ENCODE assay signal across 1 fruit fly cellular context in genomic region chrX:13616417-13617050, dm6.
TF ChIP-seq lines count a peak whose summit lies in the region.

TSS of gene tth (minus strand) at chrX:13616586.
TSS of gene Tango2 (plus strand) at chrX:13616989.

TF ChIP-seq in whole organism, embryonic, 481 proteins besides CTCF, POLR2A, EP300 and RAD21 (continued from another document and continues in another):
- no peak for TF ChIP-seq prd (optimal IDR thresholded peaks at IDR 0.05; lab: Kevin White, UChicago)
- TF ChIP-seq prd (GFP tag; IDR thresholded peaks at IDR 0.05; lab: Robert Waterston, UW): peak; percentile 71
- peak; percentile 27 for TF ChIP-seq ATbp (GFP tag; optimal IDR thresholded peaks at IDR 0.05; lab: Kevin White, UChicago)
- peak in 1 of 3 experiments; percentile 49 for TF ChIP-seq lola (GFP tag; optimal IDR thresholded peaks at IDR 0.05; lab: Kevin White, UChicago)
- 0 out of 2 replicates have a peak, but pooled peaks have one; percentile 26 for TF ChIP-seq Nf-YA (GFP tag; IDR thresholded peaks at IDR 0.05; lab: Robert Waterston, UW)
- TF ChIP-seq CG18476 (GFP tag; optimal IDR thresholded peaks at IDR 0.05; lab: Kevin White, UChicago): peak; percentile 60
- no peak for TF ChIP-seq CG33213 (GFP tag; optimal IDR thresholded peaks at IDR 0.05; lab: Kevin White, UChicago)
- TF ChIP-seq twi (tag; optimal IDR thresholded peaks at IDR 0.05; lab: Kevin White, UChicago): peak; percentile 50
- peak; percentile 77 for TF ChIP-seq CG4404 (GFP tag; IDR thresholded peaks at IDR 0.05; lab: Robert Waterston, UW)
- TF ChIP-seq Ada2b (GFP tag; IDR thresholded peaks at IDR 0.05; lab: Robert Waterston, UW): peak; percentile 58
- TF ChIP-seq chinmo (GFP tag; IDR thresholded peaks at IDR 0.05; lab: Robert Waterston, UW; ENCODE audit: partially characterized antibody): no peak
- no peak for TF ChIP-seq repo (GFP tag; optimal IDR thresholded peaks at IDR 0.05; lab: Kevin White, UChicago)
- TF ChIP-seq Ets65A (GFP tag; lab: Kevin White, UChicago): peak; percentile 94
- no peak for TF ChIP-seq CG3065 (GFP tag; optimal IDR thresholded peaks at IDR 0.05; lab: Kevin White, UChicago)
- TF ChIP-seq dmrt99B (tag; optimal IDR thresholded peaks at IDR 0.05; lab: Kevin White, UChicago): no peak
- TF ChIP-seq peb (GFP tag; IDR thresholded peaks at IDR 0.05; lab: Robert Waterston, UW): no peak
- TF ChIP-seq sob (GFP tag; IDR thresholded peaks at IDR 0.05; lab: Robert Waterston, UW): peak; percentile 75
- peak; percentile 90 for TF ChIP-seq NFAT (GFP tag; IDR thresholded peaks at IDR 0.05; lab: Robert Waterston, UW)
- peak; percentile 63 for TF ChIP-seq Oaz (GFP tag; IDR thresholded peaks at IDR 0.05; lab: Robert Waterston, UW)
- TF ChIP-seq CG4328 (GFP tag; optimal IDR thresholded peaks at IDR 0.05; lab: Kevin White, UChicago): no peak
- TF ChIP-seq yki (optimal IDR thresholded peaks at IDR 0.05; lab: Kevin White, UChicago): no peak
- no peak for TF ChIP-seq aop (GFP tag; IDR thresholded peaks at IDR 0.05; lab: Robert Waterston, UW)
- peak; percentile 27 for TF ChIP-seq slp2 (GFP tag; optimal IDR thresholded peaks at IDR 0.05; lab: Kevin White, UChicago)
- peak; percentile 31 for TF ChIP-seq CG18764 (GFP tag; optimal IDR thresholded peaks at IDR 0.05; lab: Kevin White, UChicago)
- TF ChIP-seq ind (GFP tag; optimal IDR thresholded peaks at IDR 0.05; lab: Kevin White, UChicago): peak; percentile 63
- no peak for TF ChIP-seq Spps (tag; optimal IDR thresholded peaks at IDR 0.05; lab: Kevin White, UChicago)
- TF ChIP-seq CG14014 (GFP tag; IDR thresholded peaks at IDR 0.05; lab: Robert Waterston, UW): peak; percentile 66
- TF ChIP-seq CG10209 (GFP tag; optimal IDR thresholded peaks at IDR 0.05; lab: Kevin White, UChicago): peak; percentile 59
- TF ChIP-seq Tbp (GFP tag; optimal IDR thresholded peaks at IDR 0.05; lab: Kevin White, UChicago): peak; percentile 47
- peak; percentile 33 for TF ChIP-seq Sry-β (GFP tag; optimal IDR thresholded peaks at IDR 0.05; lab: Kevin White, UChicago)
- TF ChIP-seq NK7.1 (GFP tag; optimal IDR thresholded peaks at IDR 0.05; lab: Kevin White, UChicago): no peak
- peak; percentile 48 for TF ChIP-seq sisA (GFP tag; IDR thresholded peaks at IDR 0.05; lab: Robert Waterston, UW)
- no peak for TF ChIP-seq CG11696 (GFP tag; IDR thresholded peaks at IDR 0.05; lab: Robert Waterston, UW)
- peak; percentile 43 for TF ChIP-seq crc (GFP tag; optimal IDR thresholded peaks at IDR 0.05; lab: Kevin White, UChicago)
- no peak for TF ChIP-seq ro (GFP tag; IDR thresholded peaks at IDR 0.05; lab: Robert Waterston, UW)
- no peak; the same call in 2 of the 3 replicates for TF ChIP-seq z (GFP tag; IDR thresholded peaks at IDR 0.05; lab: Robert Waterston, UW)
- peak; percentile 8 for TF ChIP-seq cato (GFP tag; optimal IDR thresholded peaks at IDR 0.05; lab: Kevin White, UChicago; ENCODE audit: borderline replicate concordance)
- peak; percentile 79 for TF ChIP-seq rib (GFP tag; IDR thresholded peaks at IDR 0.05; lab: Robert Waterston, UW)
- no peak for TF ChIP-seq oc (tag; optimal IDR thresholded peaks at IDR 0.05; lab: Kevin White, UChicago)
- no peak for TF ChIP-seq run (tag; optimal IDR thresholded peaks at IDR 0.05; lab: Kevin White, UChicago)
- TF ChIP-seq HLH3B (GFP tag; IDR thresholded peaks at IDR 0.05; lab: Robert Waterston, UW): peak; percentile 46; the same call in 1 of the 2 replicates
- TF ChIP-seq seq (GFP tag; IDR thresholded peaks at IDR 0.05; lab: Robert Waterston, UW): peak; percentile 50; the same call in 1 of the 2 replicates
- TF ChIP-seq Hey (tag; optimal IDR thresholded peaks at IDR 0.05; lab: Kevin White, UChicago): peak; percentile 46
- TF ChIP-seq fru (optimal IDR thresholded peaks at IDR 0.05; lab: Kevin White, UChicago): no peak
- peak; percentile 67 for TF ChIP-seq E2f1 (GFP tag; IDR thresholded peaks at IDR 0.05; lab: Robert Waterston, UW)
- TF ChIP-seq crol (GFP tag; IDR thresholded peaks at IDR 0.05; lab: Robert Waterston, UW): no peak
- peak; percentile 71 for TF ChIP-seq CG6791 (GFP tag; IDR thresholded peaks at IDR 0.05; lab: Robert Waterston, UW; ENCODE audit: partially characterized antibody)
- peak; percentile 73 for TF ChIP-seq CG34376 (GFP tag; optimal IDR thresholded peaks at IDR 0.05; lab: Kevin White, UChicago)
- TF ChIP-seq ci (GFP tag; IDR thresholded peaks at IDR 0.05; lab: Robert Waterston, UW): peak; percentile 86
- peak; percentile 60 for TF ChIP-seq fu2 (GFP tag; optimal IDR thresholded peaks at IDR 0.05; lab: Kevin White, UChicago)
- peak; percentile 61 for TF ChIP-seq CG10267 (tag; optimal IDR thresholded peaks at IDR 0.05; lab: Kevin White, UChicago)
- TF ChIP-seq CG16815 (GFP tag; optimal IDR thresholded peaks at IDR 0.05; lab: Kevin White, UChicago): peak; percentile 59
- TF ChIP-seq vfl (GFP tag; optimal IDR thresholded peaks at IDR 0.05; lab: Kevin White, UChicago): peak; percentile 70
- TF ChIP-seq Neu2 (GFP tag; optimal IDR thresholded peaks at IDR 0.05; lab: Kevin White, UChicago; ENCODE audit: borderline replicate concordance): no peak
- TF ChIP-seq CG7745 (tag; optimal IDR thresholded peaks at IDR 0.05; lab: Kevin White, UChicago): no peak
- no peak for TF ChIP-seq CG17186 (GFP tag; optimal IDR thresholded peaks at IDR 0.05; lab: Kevin White, UChicago)
- TF ChIP-seq ase (GFP tag; IDR thresholded peaks at IDR 0.05; lab: Robert Waterston, UW): peak; percentile 4; the same call in 1 of the 3 replicates
- TF ChIP-seq HLHmδ (GFP tag; optimal IDR thresholded peaks at IDR 0.05; lab: Kevin White, UChicago): no peak
- peak; percentile 74 for TF ChIP-seq CG12155 (GFP tag; optimal IDR thresholded peaks at IDR 0.05; lab: Kevin White, UChicago)
- peak; percentile 38 for TF ChIP-seq CG3838 (GFP tag; optimal IDR thresholded peaks at IDR 0.05; lab: Kevin White, UChicago)
- peak; percentile 58 for TF ChIP-seq CG30020 (tag; optimal IDR thresholded peaks at IDR 0.05; lab: Kevin White, UChicago)
- peak; percentile 51 for TF ChIP-seq D19A (tag; optimal IDR thresholded peaks at IDR 0.05; lab: Kevin White, UChicago)
- no peak for TF ChIP-seq kni (GFP tag; optimal IDR thresholded peaks at IDR 0.05; lab: Kevin White, UChicago)
- TF ChIP-seq cas (GFP tag; IDR thresholded peaks at IDR 0.05; lab: Robert Waterston, UW): 0 out of 2 replicates have a peak, but pooled peaks have one; percentile 47
- TF ChIP-seq CG7372 (GFP tag; IDR thresholded peaks at IDR 0.05; lab: Robert Waterston, UW): peak; percentile 48; the same call in 1 of the 2 replicates
- no peak for TF ChIP-seq nau (GFP tag; optimal IDR thresholded peaks at IDR 0.05; lab: Kevin White, UChicago)
- peak; percentile 70; the same call in 2 of the 3 replicates for TF ChIP-seq CG11695 (GFP tag; IDR thresholded peaks at IDR 0.05; lab: Robert Waterston, UW)
- peak; percentile 54 for TF ChIP-seq Antp (GFP tag; optimal IDR thresholded peaks at IDR 0.05; lab: Kevin White, UChicago)
- no peak for TF ChIP-seq Ravus (GFP tag; IDR thresholded peaks at IDR 0.05; lab: Robert Waterston, UW)
- TF ChIP-seq CG13123 (GFP tag; optimal IDR thresholded peaks at IDR 0.05; lab: Kevin White, UChicago): peak; percentile 46
- TF ChIP-seq CG6654 (GFP tag; optimal IDR thresholded peaks at IDR 0.05; lab: Kevin White, UChicago): no peak
- 0 out of 2 replicates have a peak, but pooled peaks have one; percentile 33 for TF ChIP-seq dati (GFP tag; IDR thresholded peaks at IDR 0.05; lab: Robert Waterston, UW)
- no peak for TF ChIP-seq CG6813 (GFP tag; optimal IDR thresholded peaks at IDR 0.05; lab: Kevin White, UChicago)
- no peak for TF ChIP-seq da (GFP tag; optimal IDR thresholded peaks at IDR 0.05; lab: Kevin White, UChicago)
- peak; percentile 42; the same call in 1 of the 3 replicates for TF ChIP-seq CG6175 (GFP tag; IDR thresholded peaks at IDR 0.05; lab: Robert Waterston, UW)
- TF ChIP-seq phol (tag; optimal IDR thresholded peaks at IDR 0.05; lab: Kevin White, UChicago): peak; percentile 61
- no peak for TF ChIP-seq CG4730 (GFP tag; IDR thresholded peaks at IDR 0.05; lab: Robert Waterston, UW)
- peak; percentile 70 for TF ChIP-seq pzg (GFP tag; optimal IDR thresholded peaks at IDR 0.05; lab: Kevin White, UChicago)
- TF ChIP-seq wek (GFP tag; optimal IDR thresholded peaks at IDR 0.05; lab: Kevin White, UChicago): no peak
- TF ChIP-seq YL-1 (GFP tag; optimal IDR thresholded peaks at IDR 0.05; lab: Kevin White, UChicago): no peak
- TF ChIP-seq onecut (GFP tag; IDR thresholded peaks at IDR 0.05; lab: Robert Waterston, UW): peak; percentile 60
- peak; percentile 56; the same call in 1 of the 3 replicates for TF ChIP-seq hb (GFP tag; IDR thresholded peaks at IDR 0.05; lab: Robert Waterston, UW; ENCODE audit: partially characterized antibody)
- TF ChIP-seq CG8765 (GFP tag; IDR thresholded peaks at IDR 0.05; lab: Robert Waterston, UW): peak; percentile 59
- peak; percentile 2 for TF ChIP-seq sqz (GFP tag; optimal IDR thresholded peaks at IDR 0.05; lab: Kevin White, UChicago)
- no peak for TF ChIP-seq mirr (GFP tag; optimal IDR thresholded peaks at IDR 0.05; lab: Kevin White, UChicago)
- TF ChIP-seq Hr51 (GFP tag; optimal IDR thresholded peaks at IDR 0.05; lab: Kevin White, UChicago): peak; percentile 72 to 76
- TF ChIP-seq CG10565 (GFP tag; optimal IDR thresholded peaks at IDR 0.05; lab: Kevin White, UChicago): no peak
- TF ChIP-seq BEAF-32 (GFP tag; optimal IDR thresholded peaks at IDR 0.05; lab: Kevin White, UChicago): peak; percentile 80
- peak; percentile 75 for TF ChIP-seq esg (GFP tag; conservative IDR thresholded peaks at IDR 0.05; lab: Robert Waterston, UW)
- peak; percentile 11 for TF ChIP-seq CG9876 (GFP tag; optimal IDR thresholded peaks at IDR 0.05; lab: Kevin White, UChicago)
- TF ChIP-seq eyg (GFP tag; optimal IDR thresholded peaks at IDR 0.05; lab: Kevin White, UChicago): no peak
- TF ChIP-seq NfI (GFP tag; optimal IDR thresholded peaks at IDR 0.05; lab: Kevin White, UChicago): peak; percentile 80
- TF ChIP-seq Abd-B (GFP tag; optimal IDR thresholded peaks at IDR 0.05; lab: Kevin White, UChicago): peak; percentile 67
- TF ChIP-seq vvl (GFP tag; IDR thresholded peaks at IDR 0.05; lab: Robert Waterston, UW): peak; percentile 62
- TF ChIP-seq emc (GFP tag; optimal IDR thresholded peaks at IDR 0.05; lab: Kevin White, UChicago): no peak
- peak; percentile 27 for TF ChIP-seq CG5245 (GFP tag; optimal IDR thresholded peaks at IDR 0.05; lab: Kevin White, UChicago)
- peak; percentile 45 for TF ChIP-seq CG12744 (GFP tag; optimal IDR thresholded peaks at IDR 0.05; lab: Kevin White, UChicago)
- peak; percentile 59 for TF ChIP-seq CG7786 (GFP tag; optimal IDR thresholded peaks at IDR 0.05; lab: Kevin White, UChicago)
- TF ChIP-seq dpn (GFP tag; optimal IDR thresholded peaks at IDR 0.05; lab: Kevin White, UChicago): peak; percentile 72 to 76
- TF ChIP-seq CG15269 (tag; optimal IDR thresholded peaks at IDR 0.05; lab: Kevin White, UChicago): no peak
- TF ChIP-seq sug (tag; optimal IDR thresholded peaks at IDR 0.05; lab: Kevin White, UChicago): peak; percentile 60
- no peak for TF ChIP-seq CG3407 (GFP tag; optimal IDR thresholded peaks at IDR 0.05; lab: Kevin White, UChicago)
- TF ChIP-seq Dfd (GFP tag; optimal IDR thresholded peaks at IDR 0.05; lab: Kevin White, UChicago): no peak
- peak; percentile 45 for TF ChIP-seq CG17385 (GFP tag; optimal IDR thresholded peaks at IDR 0.05; lab: Kevin White, UChicago)
- peak; percentile 25 for TF ChIP-seq CG12219 (GFP tag; optimal IDR thresholded peaks at IDR 0.05; lab: Kevin White, UChicago)
- TF ChIP-seq CG15073 (GFP tag; optimal IDR thresholded peaks at IDR 0.05; lab: Kevin White, UChicago): no peak
- TF ChIP-seq Six4 (GFP tag; optimal IDR thresholded peaks at IDR 0.05; lab: Kevin White, UChicago): peak; percentile 29
- TF ChIP-seq usp (GFP tag; optimal IDR thresholded peaks at IDR 0.05; lab: Kevin White, UChicago): no peak
- TF ChIP-seq exex (tag; optimal IDR thresholded peaks at IDR 0.05; lab: Kevin White, UChicago): peak; percentile 66
- TF ChIP-seq Doc2 (GFP tag; IDR thresholded peaks at IDR 0.05; lab: Robert Waterston, UW): 0 out of 2 replicates have a peak, but pooled peaks have one; percentile 33
- TF ChIP-seq pita (GFP tag; optimal IDR thresholded peaks at IDR 0.05; lab: Kevin White, UChicago): no peak
- no peak for TF ChIP-seq CG16779 (GFP tag; IDR thresholded peaks at IDR 0.05; lab: Robert Waterston, UW)
- peak; percentile 70 for TF ChIP-seq CG6689 (GFP tag; IDR thresholded peaks at IDR 0.05; lab: Robert Waterston, UW)
- TF ChIP-seq Mad (GFP tag; optimal IDR thresholded peaks at IDR 0.05; lab: Kevin White, UChicago): peak; percentile 68
- TF ChIP-seq D (optimal IDR thresholded peaks at IDR 0.05; lab: Kevin White, UChicago): no peak
- peak; percentile 3 for TF ChIP-seq D (GFP tag; optimal IDR thresholded peaks at IDR 0.05; lab: Kevin White, UChicago)
- TF ChIP-seq CG10959 (GFP tag; IDR thresholded peaks at IDR 0.05; lab: Robert Waterston, UW): no peak
- peak; percentile 58 for TF ChIP-seq HLH54F (GFP tag; optimal IDR thresholded peaks at IDR 0.05; lab: Kevin White, UChicago)
- TF ChIP-seq amos (GFP tag; IDR thresholded peaks at IDR 0.05; lab: Robert Waterston, UW; ENCODE audit: partially characterized antibody): peak; percentile 52; the same call in 1 of the 2 replicates
- no peak for TF ChIP-seq CG7963 (GFP tag; IDR thresholded peaks at IDR 0.05; lab: Robert Waterston, UW; ENCODE audit: partially characterized antibody)
- TF ChIP-seq CG10321 (GFP tag; IDR thresholded peaks at IDR 0.05; lab: Robert Waterston, UW): no peak
- TF ChIP-seq Nf-YB (GFP tag; optimal IDR thresholded peaks at IDR 0.05; lab: Kevin White, UChicago): peak; percentile 30
- peak; percentile 41; the same call in 1 of the 2 replicates for TF ChIP-seq GATAe (GFP tag; conservative IDR thresholded peaks at IDR 0.05; lab: Robert Waterston, UW)
- no peak for TF ChIP-seq pros (GFP tag; optimal IDR thresholded peaks at IDR 0.05; lab: Kevin White, UChicago)
- no peak for TF ChIP-seq CG12071 (GFP tag; optimal IDR thresholded peaks at IDR 0.05; lab: Kevin White, UChicago)
- TF ChIP-seq CG14050 (GFP tag; IDR thresholded peaks at IDR 0.05; lab: Robert Waterston, UW): peak; percentile 67
- peak; percentile 60 for TF ChIP-seq CG13624 (GFP tag; optimal IDR thresholded peaks at IDR 0.05; lab: Kevin White, UChicago)
- TF ChIP-seq kah (GFP tag; optimal IDR thresholded peaks at IDR 0.05; lab: Kevin White, UChicago): peak; percentile 18
- TF ChIP-seq stc (GFP tag; IDR thresholded peaks at IDR 0.05; lab: Robert Waterston, UW): peak; percentile 72
- peak; percentile 84 for TF ChIP-seq mam (GFP tag; optimal IDR thresholded peaks at IDR 0.05; lab: Kevin White, UChicago)
- TF ChIP-seq CG6854 (GFP tag; optimal IDR thresholded peaks at IDR 0.05; lab: Kevin White, UChicago): no peak
- peak; percentile 44 for TF ChIP-seq CG7928 (GFP tag; optimal IDR thresholded peaks at IDR 0.05; lab: Kevin White, UChicago)
